Worm (Caenorhabditis elegans) whole organism, L2 larva: ENCODE results near the gene C31B8.1.

Source experiments
- nhr-11 ChIP-seq: fragments of 150-350 bp; optimal IDR thresholded peaks from 2 replicates; lab custom pipeline; 2014; ENCODE audit warnings: missing biosample characterization, missing genetic modification characterization
- nhr-12 ChIP-seq: fragments of 150-350 bp; optimal IDR thresholded peaks from 2 replicates; lab custom pipeline; 2014; ENCODE audit warnings: missing biosample characterization, missing genetic modification characterization
- nhr-23 ChIP-seq: fragments of 150-350 bp; optimal IDR thresholded peaks from 2 replicates; lab custom pipeline; 2014; ENCODE audit warnings: missing biosample characterization, missing genetic modification reagents, missing genetic modification characterization
- nhr-25 ChIP-seq: fragments of 150-350 bp; sonication (generic microtip); optimal IDR thresholded peaks from 3 replicates; lab custom pipeline; 2014; ENCODE audit warnings: missing biosample characterization, missing genetic modification characterization

DNA sequence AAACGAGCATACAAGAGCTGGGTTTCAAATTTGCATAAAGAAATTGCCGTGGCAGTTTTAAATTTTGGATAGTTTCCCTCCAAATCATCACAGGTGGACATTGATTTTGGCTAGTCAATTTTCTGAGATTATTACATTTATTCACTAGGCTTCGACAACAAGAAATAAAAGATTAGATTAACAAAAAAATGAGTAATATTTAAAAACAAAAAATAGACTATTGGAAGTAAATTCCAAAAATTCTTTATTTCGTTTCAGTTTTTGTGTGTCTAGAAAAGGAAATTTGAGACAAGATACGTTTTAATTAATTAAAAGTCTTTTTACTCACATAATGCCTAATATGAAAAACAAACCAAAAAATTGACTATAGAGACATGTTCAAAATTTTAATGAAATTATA is 26.9 kb downstream of the C31B8.1 start, which contains the start of gene srw-142:
- TF ChIP-seq nhr-25 (tag; lab: Kevin White, UChicago) (no peak), nhr-23 (tag; lab: Kevin White, UChicago) (no peak), nhr-12 (tag; lab: Kevin White, UChicago) (no peak), nhr-11 (tag; lab: Kevin White, UChicago) (no peak)
